Fruit fly (Drosophila melanogaster): ENCODE measurements around the gene Poc1.

Gene Poc1

dm6 chr3L:13426573-13426972 lies 36.8 kb upstream of the Poc1 start, which contains the start of gene CG14105:
TSS of gene CG14105 (minus strand) at chr3L:13426673.
- no peak for TF ChIP-seq EcR (GFP tag; optimal IDR thresholded peaks at IDR 0.05)
- TF ChIP-seq Snoo (tag; optimal IDR thresholded peaks at IDR 0.05) = no peak
- TF ChIP-seq CG32121 (GFP tag; IDR thresholded peaks at IDR 0.05) = no peak
- TF ChIP-seq CG34367 (tag; optimal IDR thresholded peaks at IDR 0.05) = no peak
- no peak for TF ChIP-seq CG12605 (GFP tag; IDR thresholded peaks at IDR 0.05)
- TF ChIP-seq fd96Ca (GFP tag; IDR thresholded peaks at IDR 0.05) = no peak
- TF ChIP-seq CG9948 (tag; optimal IDR thresholded peaks at IDR 0.05) = no peak
- no peak for TF ChIP-seq Ets98B (GFP tag; IDR thresholded peaks at IDR 0.05)
- no peak for TF ChIP-seq CG4496 (GFP tag; IDR thresholded peaks at IDR 0.05)
- TF ChIP-seq Pif1B (GFP tag; optimal IDR thresholded peaks at IDR 0.05) = no peak
- no peak for TF ChIP-seq D1 (tag; optimal IDR thresholded peaks at IDR 0.05)
- no peak for TF ChIP-seq CG8301 (tag; optimal IDR thresholded peaks at IDR 0.05)
- TF ChIP-seq CG13204 (GFP tag; optimal IDR thresholded peaks at IDR 0.05) = no peak
- TF ChIP-seq Pif1A (GFP tag; optimal IDR thresholded peaks at IDR 0.05) = no peak
- no peak for TF ChIP-seq CG8159 (tag; optimal IDR thresholded peaks at IDR 0.05)
- no peak for TF ChIP-seq rn (GFP tag; IDR thresholded peaks at IDR 0.05)

- TF ChIP-seq CG12605 (GFP tag; IDR thresholded peaks at IDR 0.05) = no peak
- TF ChIP-seq CG9948 (tag; optimal IDR thresholded peaks at IDR 0.05) = no peak
- TF ChIP-seq CG32121 (GFP tag; IDR thresholded peaks at IDR 0.05) = no peak
- TF ChIP-seq CG8301 (tag; optimal IDR thresholded peaks at IDR 0.05) = no peak
- no peak for TF ChIP-seq CG14655 (GFP tag; optimal IDR thresholded peaks at IDR 0.05)
- TF ChIP-seq CG17806 (tag; optimal IDR thresholded peaks at IDR 0.05) = no peak
- TF ChIP-seq CG8159 (tag; optimal IDR thresholded peaks at IDR 0.05) = no peak
- TF ChIP-seq CG10348 (GFP tag; IDR thresholded peaks at IDR 0.05) = no peak
- TF ChIP-seq CG13204 (GFP tag; optimal IDR thresholded peaks at IDR 0.05) = no peak
- no peak for TF ChIP-seq rn (GFP tag; IDR thresholded peaks at IDR 0.05)
- TF ChIP-seq CG15710 (tag; optimal IDR thresholded peaks at IDR 0.05) = no peak
These were observed 35.8 kb upstream of the Poc1 start, which contains the start of gene CG14106 for dm6 chr3L:13425571-13425970. TSS of gene CG14106 (minus strand) at chr3L:13425671.

dm6 chr3L:13424068-13424467 lies 34.3 kb upstream of the Poc1 start, which contains the start of gene CG33263:
TSS of gene CG33263 (minus strand) at chr3L:13424168.
- TF ChIP-seq Snoo (tag; optimal IDR thresholded peaks at IDR 0.05) (no peak), CG9948 (tag; optimal IDR thresholded peaks at IDR 0.05) (no peak), CG8301 (tag; optimal IDR thresholded peaks at IDR 0.05) (no peak), CG15710 (tag; optimal IDR thresholded peaks at IDR 0.05) (no peak), CG10348 (GFP tag; IDR thresholded peaks at IDR 0.05) (no peak), D1 (tag; optimal IDR thresholded peaks at IDR 0.05) (no peak), CG12605 (GFP tag; IDR thresholded peaks at IDR 0.05) (no peak), rn (GFP tag; IDR thresholded peaks at IDR 0.05) (no peak), Pif1B (GFP tag; optimal IDR thresholded peaks at IDR 0.05) (no peak), CG13204 (GFP tag; optimal IDR thresholded peaks at IDR 0.05) (no peak), Ets98B (GFP tag; IDR thresholded peaks at IDR 0.05) (no peak), gl (tag; optimal IDR thresholded peaks at IDR 0.05) (no peak), CG17806 (tag; optimal IDR thresholded peaks at IDR 0.05) (no peak), EcR (GFP tag; optimal IDR thresholded peaks at IDR 0.05) (no peak), fd96Ca (GFP tag; IDR thresholded peaks at IDR 0.05) (no peak)

dm6 chr3L:13422286-13422787 lies 32.5 kb upstream of the Poc1 start, which contains the start of gene CG32121:
TSS of gene CG32121 (minus strand) at chr3L:13422336.
- TF ChIP-seq CG10348 (GFP tag; IDR thresholded peaks at IDR 0.05) = no peak
- TF ChIP-seq Pif1B (GFP tag; optimal IDR thresholded peaks at IDR 0.05) = no peak
- no peak for TF ChIP-seq CG4496 (GFP tag; IDR thresholded peaks at IDR 0.05)
- no peak for TF ChIP-seq CG15710 (tag; optimal IDR thresholded peaks at IDR 0.05)
- no peak for TF ChIP-seq Pif1A (GFP tag; optimal IDR thresholded peaks at IDR 0.05)
- no peak for TF ChIP-seq CG13204 (GFP tag; optimal IDR thresholded peaks at IDR 0.05)
- no peak for TF ChIP-seq CG34367 (tag; optimal IDR thresholded peaks at IDR 0.05)
- TF ChIP-seq CG17806 (tag; optimal IDR thresholded peaks at IDR 0.05) = no peak
- no peak; the same call in 1 of the 2 replicates for TF ChIP-seq CG32121 (GFP tag; IDR thresholded peaks at IDR 0.05)
- no peak for TF ChIP-seq CG9948 (tag; optimal IDR thresholded peaks at IDR 0.05)
- TF ChIP-seq Ets98B (GFP tag; IDR thresholded peaks at IDR 0.05) = no peak

- TF ChIP-seq D1 (tag; optimal IDR thresholded peaks at IDR 0.05) (no peak), Ets98B (GFP tag; IDR thresholded peaks at IDR 0.05) (no peak), CG14655 (GFP tag; optimal IDR thresholded peaks at IDR 0.05) (no peak), Snoo (tag; optimal IDR thresholded peaks at IDR 0.05) (no peak), CG8159 (tag; optimal IDR thresholded peaks at IDR 0.05) (no peak), CG12605 (GFP tag; IDR thresholded peaks at IDR 0.05) (no peak), CG8301 (tag; optimal IDR thresholded peaks at IDR 0.05) (no peak), CG9948 (tag; optimal IDR thresholded peaks at IDR 0.05) (no peak), CG4496 (GFP tag; IDR thresholded peaks at IDR 0.05) (no peak), Pif1A (GFP tag; optimal IDR thresholded peaks at IDR 0.05) (no peak), CG15710 (tag; optimal IDR thresholded peaks at IDR 0.05) (no peak), fd96Ca (GFP tag; IDR thresholded peaks at IDR 0.05) (no peak), rn (GFP tag; IDR thresholded peaks at IDR 0.05) (no peak), Pif1B (GFP tag; optimal IDR thresholded peaks at IDR 0.05) (no peak), CG13204 (GFP tag; optimal IDR thresholded peaks at IDR 0.05) (no peak), CG34367 (tag; optimal IDR thresholded peaks at IDR 0.05) (no peak), CG32121 (GFP tag; IDR thresholded peaks at IDR 0.05) (no peak), gl (tag; optimal IDR thresholded peaks at IDR 0.05) (no peak)
These were observed 30.4 kb upstream of the Poc1 start for dm6 chr3L:13420212-13420611.

dm6 chr3L:13412886-13413224 lies 23.0 kb upstream of the Poc1 start:
- TF ChIP-seq D1 (tag; optimal IDR thresholded peaks at IDR 0.05) = no peak
- TF ChIP-seq CG17806 (tag; optimal IDR thresholded peaks at IDR 0.05) = no peak
- no peak for TF ChIP-seq CG32121 (GFP tag; IDR thresholded peaks at IDR 0.05)
- no peak for TF ChIP-seq rn (GFP tag; IDR thresholded peaks at IDR 0.05)
- TF ChIP-seq Pif1B (GFP tag; optimal IDR thresholded peaks at IDR 0.05) = no peak
- TF ChIP-seq gl (tag; optimal IDR thresholded peaks at IDR 0.05) = no peak
- TF ChIP-seq CG9948 (tag; optimal IDR thresholded peaks at IDR 0.05) = no peak
- TF ChIP-seq CG12605 (GFP tag; IDR thresholded peaks at IDR 0.05) = no peak
- no peak for TF ChIP-seq fd96Ca (GFP tag; IDR thresholded peaks at IDR 0.05)
- TF ChIP-seq Pif1A (GFP tag; optimal IDR thresholded peaks at IDR 0.05) = no peak
- no peak for TF ChIP-seq CG34367 (tag; optimal IDR thresholded peaks at IDR 0.05)

Data from whole organism, pupa.